Fruit fly (Drosophila melanogaster) whole organism, prepupa: ENCODE measurements around the gene CG7369.
"Not testable (repeated sequence)": the region's sequence is repeated elsewhere in the genome, so short reads cannot be mapped to it uniquely, and the experiment has no call there.

ENCODE experiments used
- Blimp-1 ChIP-seq: fragments of 200-800 bp; sonication (Bioruptor generic); optimal IDR thresholded peaks from 3 replicates; lab custom pipeline; 2017; ENCODE audit warnings: missing biosample characterization, missing genetic modification characterization, mild to moderate bottlenecking, moderate library complexity, missing genetic modification reagents
- CG10631 ChIP-seq: fragments of 200-800 bp; sonication (Bioruptor generic); optimal IDR thresholded peaks from 2 replicates; lab custom pipeline; 2016; ENCODE audit warnings: missing biosample characterization, missing genetic modification characterization
- CG10669 ChIP-seq: fragments of 200-800 bp; sonication (Bioruptor generic); optimal IDR thresholded peaks from 3 replicates; lab custom pipeline; 2018; ENCODE audit warnings: missing biosample characterization, mild to moderate bottlenecking, missing genetic modification characterization, moderate library complexity
- CG11294 ChIP-seq: fragments of 200-800 bp; sonication (Bioruptor generic); IDR thresholded peaks from 2 replicates; pipeline ENCODE4 v1.3.6; 2022; ENCODE audit warnings: missing biosample characterization, missing genetic modification characterization
- CG11902 ChIP-seq: fragments of 200-800 bp; sonication (Bioruptor generic); optimal IDR thresholded peaks from 3 replicates; lab custom pipeline; 2016; ENCODE audit warnings: missing biosample characterization, missing genetic modification characterization
- CG15336 ChIP-seq: fragments of 200-800 bp; sonication (Bioruptor generic); IDR thresholded peaks from 2 replicates; pipeline ENCODE4 v1.3.6; 2022; ENCODE audit warnings: missing biosample characterization, missing genetic modification characterization
- CG1621 ChIP-seq: fragments of 200-800 bp; sonication (Bioruptor generic); optimal IDR thresholded peaks from 3 replicates; lab custom pipeline; 2018; ENCODE audit warnings: missing biosample characterization, mild to moderate bottlenecking, missing genetic modification characterization
- CG16779 ChIP-seq: fragments of 200-800 bp; sonication (Bioruptor generic); optimal IDR thresholded peaks from 3 replicates; lab custom pipeline; 2017; ENCODE audit warnings: missing biosample characterization, mild to moderate bottlenecking, missing genetic modification characterization
- CG4318 ChIP-seq: fragments of 200-800 bp; sonication (Bioruptor generic); optimal IDR thresholded peaks from 3 replicates; lab custom pipeline; 2017; ENCODE audit warnings: missing biosample characterization, mild to moderate bottlenecking, missing genetic modification characterization
- CG6163 ChIP-seq: fragments of 200-800 bp; sonication (Bioruptor generic); IDR thresholded peaks from 3 replicates; pipeline ENCODE4 v1.3.6; 2022; ENCODE audit warnings: missing biosample characterization, missing genetic modification characterization
- CG6854 ChIP-seq: fragments of 200-800 bp; sonication (Bioruptor generic); optimal IDR thresholded peaks from 2 replicates; lab custom pipeline; 2017; ENCODE audit warnings: missing biosample characterization, mild to moderate bottlenecking, missing genetic modification characterization
- CG8119 ChIP-seq: fragments of 200-800 bp; sonication (Bioruptor generic); IDR thresholded peaks from 3 replicates; pipeline ENCODE4 v1.3.6; 2022; ENCODE audit warnings: missing biosample characterization, missing genetic modification characterization
- CG8319 ChIP-seq: fragments of 200-800 bp; sonication (Bioruptor generic); optimal IDR thresholded peaks from 3 replicates; lab custom pipeline; 2016; ENCODE audit warnings: missing biosample characterization, missing genetic modification characterization
- CG8632 ChIP-seq: fragments of 200-800 bp; sonication (Bioruptor generic); optimal IDR thresholded peaks from 3 replicates; lab custom pipeline; 2016; ENCODE audit warnings: missing biosample characterization, missing genetic modification characterization
- CG9139 ChIP-seq: fragments of 200-800 bp; sonication (Bioruptor generic); optimal IDR thresholded peaks from 3 replicates; lab custom pipeline; 2017; ENCODE audit warnings: missing biosample characterization, mild to moderate bottlenecking, missing genetic modification characterization
- Eip75B ChIP-seq: fragments of 200-800 bp; sonication (Bioruptor generic); optimal IDR thresholded peaks from 3 replicates; lab custom pipeline; 2016; ENCODE audit warnings: missing biosample characterization, missing genetic modification characterization
- Eip78C ChIP-seq: fragments of 200-800 bp; sonication (Bioruptor generic); peaks from one replicate; lab custom pipeline; 2016; ENCODE audit warnings: missing biosample characterization, missing genetic modification characterization
- Ets21C ChIP-seq: fragments of 200-800 bp; sonication (Bioruptor generic); optimal IDR thresholded peaks from 3 replicates; lab custom pipeline; 2016; ENCODE audit warnings: missing biosample characterization, missing genetic modification characterization
- Ets96B ChIP-seq: fragments of 200-800 bp; optimal IDR thresholded peaks from 2 replicates; lab custom pipeline; 2019; ENCODE audit warnings: missing biosample characterization, mild to moderate bottlenecking, missing genetic modification characterization, moderate library complexity
- Hr38 ChIP-seq: sonication (Bioruptor generic); optimal IDR thresholded peaks from 2 replicates; lab custom pipeline; 2016; ENCODE audit warnings: missing biosample characterization, missing genetic modification characterization
- Hr4 ChIP-seq: fragments of 200-800 bp; sonication (Bioruptor generic); optimal IDR thresholded peaks from 3 replicates; lab custom pipeline; 2016; ENCODE audit warnings: missing biosample characterization, missing genetic modification characterization
- Lpt ChIP-seq: fragments of 200-800 bp; sonication (Bioruptor generic); optimal IDR thresholded peaks from 3 replicates; lab custom pipeline; 2016; ENCODE audit warnings: missing biosample characterization, missing genetic modification characterization
- Met ChIP-seq: fragments of 200-800 bp; sonication (Bioruptor generic); optimal IDR thresholded peaks from 3 replicates; lab custom pipeline; 2016; ENCODE audit warnings: missing biosample characterization, missing genetic modification characterization
- Smox ChIP-seq: fragments of 200-800 bp; sonication (Bioruptor generic); optimal IDR thresholded peaks from 3 replicates; lab custom pipeline; 2016; ENCODE audit warnings: missing biosample characterization, missing genetic modification characterization
- Sox102F ChIP-seq: fragments of 200-800 bp; sonication (Bioruptor generic); optimal IDR thresholded peaks from 2 replicates; lab custom pipeline; 2016; ENCODE audit warnings: missing biosample characterization, mild to moderate bottlenecking, missing genetic modification characterization
- Sox14 ChIP-seq: fragments of 200-800 bp; sonication (Bioruptor generic); optimal IDR thresholded peaks from 3 replicates; lab custom pipeline; 2016; ENCODE audit warnings: missing biosample characterization, missing genetic modification characterization
- Sox15 ChIP-seq: fragments of 200-800 bp; sonication (Bioruptor generic); optimal IDR thresholded peaks from 3 replicates; lab custom pipeline; 2016; ENCODE audit warnings: missing biosample characterization, missing genetic modification characterization
- achi ChIP-seq: fragments of 200-800 bp; sonication (Bioruptor generic); optimal IDR thresholded peaks from 3 replicates; lab custom pipeline; 2016; ENCODE audit warnings: missing biosample characterization, missing genetic modification characterization
- acj6 ChIP-seq: fragments of 200-800 bp; sonication (Bioruptor generic); optimal IDR thresholded peaks from 3 replicates; lab custom pipeline; 2016; ENCODE audit warnings: missing biosample characterization, missing genetic modification characterization
- cyc ChIP-seq: fragments of 200-800 bp; sonication (Bioruptor generic); optimal IDR thresholded peaks from 3 replicates; lab custom pipeline; 2016; ENCODE audit warnings: missing biosample characterization, missing genetic modification characterization
- dac ChIP-seq: fragments of 200-800 bp; sonication (Bioruptor generic); optimal IDR thresholded peaks from 2 replicates; lab custom pipeline; 2017; ENCODE audit warnings: missing biosample characterization, mild to moderate bottlenecking, missing genetic modification characterization
- dsx ChIP-seq: fragments of 200-800 bp; optimal IDR thresholded peaks from 3 replicates; lab custom pipeline; 2019; ENCODE audit warnings: missing biosample characterization, mild to moderate bottlenecking, missing genetic modification characterization, moderate library complexity; ENCODE audit not compliant: poor library complexity, severe bottlenecking
- net ChIP-seq: fragments of 200-800 bp; sonication (Bioruptor generic); optimal IDR thresholded peaks from 3 replicates; lab custom pipeline; 2016; ENCODE audit warnings: missing biosample characterization, missing genetic modification characterization
- spab ChIP-seq: fragments of 200-800 bp; sonication (Bioruptor generic); optimal IDR thresholded peaks from 2 replicates; lab custom pipeline; 2017; ENCODE audit warnings: missing biosample characterization, mild to moderate bottlenecking, missing genetic modification characterization, missing genetic modification reagents
- topi ChIP-seq: fragments of 200-800 bp; sonication (Bioruptor generic); optimal IDR thresholded peaks from 3 replicates; lab custom pipeline; 2016; ENCODE audit warnings: missing biosample characterization, missing genetic modification characterization

Gene CG7369

dm6 chr3L:22717137-22717767, 24.3 kb upstream of the CG7369 start, which contains the start of the genes ArfGAP3 and CG32452 (continued):
- TF ChIP-seq CG4318 (GFP tag; lab: Kevin White, UChicago): peak; percentile 51
- TF ChIP-seq CG10669 (GFP tag; lab: Kevin White, UChicago): no peak
- TF ChIP-seq CG6163 (GFP tag; lab: Robert Waterston, UW): peak; percentile 78
- peak; percentile 48 for TF ChIP-seq CG8632
- peak; percentile 54 for TF ChIP-seq Sox14
- peak; percentile 79 for TF ChIP-seq Eip75B (GFP tag; lab: Kevin White, UChicago)
- no peak for TF ChIP-seq dac (GFP tag; lab: Kevin White, UChicago)
- TF ChIP-seq dsx (GFP tag; lab: Kevin White, UChicago): peak; percentile 45
- no peak for TF ChIP-seq Smox
- TF ChIP-seq CG8119: peak; percentile 63
- TF ChIP-seq Sox102F: no peak
- peak; percentile 54 for TF ChIP-seq Ets21C (GFP tag; lab: Kevin White, UChicago)
- peak; percentile 67 for TF ChIP-seq topi (GFP tag; lab: Kevin White, UChicago)
- no peak for TF ChIP-seq CG6854 (GFP tag; lab: Kevin White, UChicago)
- TF ChIP-seq CG11294 (GFP tag; lab: Robert Waterston, UW): no peak; the same call in 1 of the 2 replicates
- peak; percentile 52 for TF ChIP-seq Ets96B (tag; lab: Kevin White, UChicago)
- TF ChIP-seq CG10631 (GFP tag; lab: Kevin White, UChicago): peak; percentile 75
- TF ChIP-seq Sox15 (GFP tag; lab: Kevin White, UChicago): peak; percentile 55
- no peak for TF ChIP-seq spab (GFP tag; lab: Kevin White, UChicago)
- peak; percentile 6 for TF ChIP-seq net (GFP tag; lab: Kevin White, UChicago)
- TF ChIP-seq Eip78C: peak; percentile 76
- peak; percentile 55 for TF ChIP-seq CG11902 (GFP tag; lab: Kevin White, UChicago)
- TF ChIP-seq cyc (GFP tag; lab: Kevin White, UChicago): peak; percentile 68
- no peak for TF ChIP-seq CG9139 (GFP tag; lab: Kevin White, UChicago)
- no peak for TF ChIP-seq Blimp-1
- peak; percentile 45 for TF ChIP-seq CG8319 (GFP tag; lab: Kevin White, UChicago)
- no peak for TF ChIP-seq CG16779 (tag; lab: Kevin White, UChicago)
- TF ChIP-seq achi (GFP tag; lab: Kevin White, UChicago): peak; percentile 71

DNA sequence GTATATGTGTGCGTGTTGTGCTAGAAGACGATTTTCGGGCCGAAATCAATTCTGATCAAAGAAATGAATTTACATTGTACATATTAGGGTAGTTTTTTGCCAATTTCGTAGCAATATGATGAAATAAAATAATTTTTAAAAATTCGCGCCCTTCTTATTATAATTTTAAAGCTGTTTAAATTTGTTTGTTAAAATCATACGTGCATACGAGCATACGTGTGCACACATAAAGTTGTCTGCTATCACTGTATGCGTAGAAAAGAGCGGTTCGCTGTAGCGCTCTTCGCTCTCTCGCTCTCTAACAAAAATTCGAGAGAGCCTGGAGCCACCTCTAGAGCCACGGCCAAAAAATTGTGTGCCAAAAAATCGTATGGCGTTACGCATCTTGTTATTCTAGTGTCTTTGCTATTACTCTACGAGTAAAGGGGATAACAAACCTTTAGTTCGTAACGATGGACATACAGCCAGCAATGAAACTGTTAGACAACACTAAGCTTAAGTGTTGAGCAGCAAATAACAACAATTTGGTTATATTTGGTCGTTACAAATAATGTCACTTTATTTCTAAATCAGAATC, 20.8 kb upstream of the CG7369 start, which contains the start of gene mael:
Gene mael (plus strand): TSS at position 510 of the 577 bp plus-strand sequence.
- TF ChIP-seq Eip75B (GFP tag; lab: Kevin White, UChicago); CG16779 (tag; lab: Kevin White, UChicago); achi (GFP tag; lab: Kevin White, UChicago): not testable (repeated sequence)

- TF ChIP-seq Hr4 (GFP tag; lab: Kevin White, UChicago) (no peak), Hr38 (no peak), Met (GFP tag; lab: Kevin White, UChicago) (no peak), Blimp-1 (no peak), net (GFP tag; lab: Kevin White, UChicago) (no peak), acj6 (no peak), topi (GFP tag; lab: Kevin White, UChicago) (no peak)
Measured at dm6 chr3L:22721991-22722390, 19.6 kb upstream of the CG7369 start, which contains the start of gene CG14451. Gene CG14451, minus strand, starts transcription at chr3L:22722091.

dm6 chr3L:22724046-22724771, 17.4 kb upstream of the CG7369 start:
- TF ChIP-seq CG15336 (GFP tag; lab: Robert Waterston, UW) (no peak), Lpt (GFP tag; lab: Kevin White, UChicago) (no peak), Eip78C (peak; percentile 42), CG1621 (tag; lab: Kevin White, UChicago) (peak; percentile 21), CG10631 (GFP tag; lab: Kevin White, UChicago) (no peak)
- TF ChIP-seq, all 60 proteins: peak for 2
